Fruit fly (Drosophila melanogaster): ENCODE results near the gene aop.

DNA sequence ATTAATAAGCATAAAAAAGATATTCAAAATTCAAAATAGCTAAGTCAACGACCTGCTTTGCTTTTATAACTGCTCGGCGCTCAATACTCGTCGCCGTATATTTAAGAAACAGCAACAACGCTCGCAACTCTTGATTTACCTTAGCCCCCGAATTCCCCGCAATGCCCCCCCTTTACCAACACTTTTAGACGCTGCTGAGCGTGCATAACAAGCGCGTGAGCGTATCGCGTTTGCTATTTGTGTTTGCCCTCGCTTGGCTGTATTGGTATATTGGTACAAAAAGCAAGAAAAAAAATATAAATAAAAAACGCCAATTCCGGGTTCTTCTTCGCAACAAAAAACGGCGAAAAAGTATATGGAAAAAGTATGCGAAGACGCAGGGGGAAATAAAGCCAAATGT lies 12.7 kb downstream of the aop start:
- TF ChIP-seq CTCF (optimal IDR thresholded peaks at IDR 0.05) (no peak), CG8478 (optimal IDR thresholded peaks at IDR 0.05) (no peak)

Measured in S2 (cell line).